Worm (Caenorhabditis elegans) whole organism, midembryonic: ENCODE measurements around the gene Y53F4B.5.

Source experiments
- T22C8.4 ChIP-seq: fragments of 200-800 bp; sonication (Bioruptor generic); IDR thresholded peaks from 2 replicates; pipeline ENCODE4 v1.3.6; 2022; ENCODE audit warnings: missing genetic modification characterization, missing compliant biosample characterization
- flt-1 ChIP-seq: fragments of 200-800 bp; sonication (Bioruptor generic); IDR thresholded peaks from 2 replicates; pipeline ENCODE4 v1.3.6; 2022; ENCODE audit warnings: missing genetic modification characterization, missing compliant biosample characterization
- klf-2 ChIP-seq: fragments of 200-800 bp; sonication (Bioruptor generic); conservative IDR thresholded peaks from 2 replicates; pipeline ENCODE4 v1.3.6; 2022; ENCODE audit warnings: missing genetic modification reagents, missing genetic modification characterization, missing compliant biosample characterization
- med-1 ChIP-seq: sonication (generic microtip); optimal IDR thresholded peaks from 2 replicates; lab custom pipeline; 2017; ENCODE audit warnings: missing genetic modification characterization, mild to moderate bottlenecking, missing compliant biosample characterization, antibody characterized with exemption, missing genetic modification reagents; ENCODE audit not compliant: insufficient read depth
- ref-1 ChIP-seq: fragments of 200-800 bp; sonication (Bioruptor generic); conservative IDR thresholded peaks from 2 replicates; pipeline ENCODE4 v1.3.6; 2022; ENCODE audit warnings: missing genetic modification reagents, missing genetic modification characterization, missing compliant biosample characterization
- tab-1 ChIP-seq: fragments of 200-800 bp; sonication (Bioruptor generic); IDR thresholded peaks from 2 replicates; pipeline ENCODE4 v1.3.6; 2022; ENCODE audit warnings: missing genetic modification characterization, missing compliant biosample characterization
- ztf-23 ChIP-seq: fragments of 200-800 bp; sonication (Bioruptor generic); IDR thresholded peaks from 2 replicates; pipeline ENCODE4 v1.3.6; 2022; ENCODE audit warnings: missing genetic modification reagents, missing genetic modification characterization, missing compliant biosample characterization
- ztf-29 ChIP-seq: fragments of 200-800 bp; sonication (Bioruptor generic); IDR thresholded peaks from 2 replicates; pipeline ENCODE4 v1.3.6; 2022; ENCODE audit warnings: missing genetic modification reagents, missing genetic modification characterization, missing compliant biosample characterization

DNA sequence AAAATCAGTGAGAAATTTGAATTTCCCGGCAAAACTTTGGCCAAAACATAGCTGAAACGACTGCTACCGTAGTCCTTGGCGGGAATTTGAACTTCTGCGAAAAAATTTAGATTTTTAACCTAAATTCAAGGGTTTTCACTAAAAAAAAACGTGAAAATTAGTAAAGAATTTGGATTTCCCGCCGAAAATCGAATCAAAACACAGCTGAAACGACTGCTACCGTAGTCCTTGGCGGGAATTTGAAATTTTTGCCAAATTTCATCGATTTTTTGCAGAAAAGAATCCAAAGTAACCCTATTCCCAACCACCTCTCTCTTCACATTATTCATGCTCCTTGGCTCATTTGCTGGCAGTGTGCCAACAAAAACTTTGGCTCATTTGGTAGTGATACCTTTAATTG, 41.3 kb upstream of the Y53F4B.5 start:
- TF ChIP-seq klf-2 (GFP tag; lab: Robert Waterston, UW) (no peak), ztf-23 (no peak), T22C8.4 (GFP tag; lab: Robert Waterston, UW) (no peak), ztf-29 (GFP tag; lab: Robert Waterston, UW) (no peak), flt-1 (GFP tag; lab: Robert Waterston, UW) (no peak), med-1 (GFP tag; lab: Kevin White, UChicago) (no peak), ref-1 (GFP tag; lab: Robert Waterston, UW) (no peak), tab-1 (GFP tag; lab: Robert Waterston, UW) (no peak)
